Worm (Caenorhabditis elegans): ENCODE results near the gene F20A1.2.

Gene F20A1.2

ce11 chrV:7046005-7046404 is at the start of gene F20A1.2:
TSS of gene F20A1.2 (plus strand) at chrV:7046305.
- TF ChIP-seq sma-3 (GFP tag; optimal IDR thresholded peaks at IDR 0.05) (no peak), nhr-77 (tag; optimal IDR thresholded peaks at IDR 0.05) (no peak), nhr-11 (tag; optimal IDR thresholded peaks at IDR 0.05) (no peak), nhr-6 (tag; optimal IDR thresholded peaks at IDR 0.05) (no peak), lsy-2 (tag; optimal IDR thresholded peaks at IDR 0.05) (no peak), crh-2 (tag; optimal IDR thresholded peaks at IDR 0.05) (no peak), nhr-21 (tag; optimal IDR thresholded peaks at IDR 0.05) (no peak), nhr-237 (tag; optimal IDR thresholded peaks at IDR 0.05) (no peak), R02D3.7 (tag; optimal IDR thresholded peaks at IDR 0.05) (no peak), alr-1 (tag; optimal IDR thresholded peaks at IDR 0.05) (no peak), nhr-10 (tag; optimal IDR thresholded peaks at IDR 0.05) (no peak)

- TF ChIP-seq fos-1 (tag; optimal IDR thresholded peaks at IDR 0.05) (peak; percentile 13), ztf-1 (GFP tag; conservative IDR thresholded peaks at IDR 0.05) (no peak), sma-9 (GFP tag; optimal IDR thresholded peaks at IDR 0.05) (peak; percentile 27), sma-9 (tag; optimal IDR thresholded peaks at IDR 0.05) (no peak)
Measured at ce11 chrV:6997041-6997552, 49.0 kb upstream of the F20A1.2 start, which contains the start of gene nhr-107. TSS of gene nhr-107 (minus strand) at chrV:6997091.

ce11 chrV:6998303-6998884 is 47.7 kb upstream of the F20A1.2 start, which contains the start of gene nhr-42:
TSS of gene nhr-42 (plus strand) at chrV:6998819.
- TF ChIP-seq nhr-10 (tag; optimal IDR thresholded peaks at IDR 0.05) (no peak), ama-1 (optimal IDR thresholded peaks at IDR 0.05) (no peak), ztf-11 (tag; optimal IDR thresholded peaks at IDR 0.05) (no peak), F13H6.1 (tag; optimal IDR thresholded peaks at IDR 0.05) (peak; percentile 5), sem-4 (tag; optimal IDR thresholded peaks at IDR 0.05) (no peak), sma-3 (GFP tag; optimal IDR thresholded peaks at IDR 0.05) (peak; percentile 37), lsy-2 (tag; optimal IDR thresholded peaks at IDR 0.05) (no peak), ceh-16 (tag; optimal IDR thresholded peaks at IDR 0.05) (no peak), unc-62 (GFP tag; optimal IDR thresholded peaks at IDR 0.05) (no peak), C34F6.9 (tag; optimal IDR thresholded peaks at IDR 0.05) (peak; percentile 51), nhr-25 (tag; optimal IDR thresholded peaks at IDR 0.05) (peak; percentile 60), nhr-12 (tag; optimal IDR thresholded peaks at IDR 0.05) (no peak), unc-39 (tag; optimal IDR thresholded peaks at IDR 0.05) (no peak), snpc-4 (tag; optimal IDR thresholded peaks at IDR 0.05) (no peak), mdl-1 (tag; optimal IDR thresholded peaks at IDR 0.05) (peak; percentile 2 to 20), alr-1 (tag; optimal IDR thresholded peaks at IDR 0.05) (no peak), zag-1 (tag; optimal IDR thresholded peaks at IDR 0.05) (no peak), mbf-1 (tag; optimal IDR thresholded peaks at IDR 0.05) (no peak), peb-1 (tag; optimal IDR thresholded peaks at IDR 0.05) (no peak), nhr-21 (tag; optimal IDR thresholded peaks at IDR 0.05) (no peak), nhr-23 (tag; optimal IDR thresholded peaks at IDR 0.05) (no peak), nhr-237 (tag; optimal IDR thresholded peaks at IDR 0.05) (no peak), Y55F3AM.14 (GFP tag; optimal IDR thresholded peaks at IDR 0.05) (no peak), sma-9 (GFP tag; optimal IDR thresholded peaks at IDR 0.05) (peak; percentile 55), sma-9 (tag; optimal IDR thresholded peaks at IDR 0.05) (no peak), crh-2 (tag; optimal IDR thresholded peaks at IDR 0.05) (peak; percentile 33), nhr-129 (tag; optimal IDR thresholded peaks at IDR 0.05) (peak; percentile 16), lin-11 (tag; optimal IDR thresholded peaks at IDR 0.05) (no peak), ceh-82 (tag; optimal IDR thresholded peaks at IDR 0.05) (no peak), nhr-77 (tag; optimal IDR thresholded peaks at IDR 0.05) (no peak), R02D3.7 (tag; optimal IDR thresholded peaks at IDR 0.05) (no peak), ztf-4 (tag; optimal IDR thresholded peaks at IDR 0.05) (no peak), lin-13 (GFP tag; optimal IDR thresholded peaks at IDR 0.05) (no peak), aly-2 (tag; optimal IDR thresholded peaks at IDR 0.05) (no peak), blmp-1 (tag; optimal IDR thresholded peaks at IDR 0.05; ENCODE audit: insufficient read depth) (no peak), elt-1 (tag; optimal IDR thresholded peaks at IDR 0.05) (no peak), unc-55 (GFP tag; optimal IDR thresholded peaks at IDR 0.05) (no peak), ZK546.5 (tag; optimal IDR thresholded peaks at IDR 0.05) (no peak), fos-1 (tag; optimal IDR thresholded peaks at IDR 0.05) (no peak), gmeb-1 (tag; optimal IDR thresholded peaks at IDR 0.05) (no peak), dmd-4 (tag; optimal IDR thresholded peaks at IDR 0.05) (no peak), mab-5 (tag; optimal IDR thresholded peaks at IDR 0.05) (no peak)

Measured in whole organism, L2 larva.